Worm (Caenorhabditis elegans) whole organism, L3 larva: ENCODE data around the gene pnn-1.

Experiments used
- ama-1 ChIP-seq: fragments of 150-350 bp; optimal IDR thresholded peaks from 2 replicates; lab custom pipeline; 2018
- egl-27 ChIP-seq: sonication (generic microtip); optimal IDR thresholded peaks from 4 replicates; lab custom pipeline; 2017; ENCODE audit warnings: missing biosample characterization, missing genetic modification reagents, missing genetic modification characterization
- elt-2 ChIP-seq: sonication (generic microtip); optimal IDR thresholded peaks from 2 replicates; lab custom pipeline; 2016; ENCODE audit warnings: missing genetic modification reagents, mild to moderate bottlenecking, missing genetic modification characterization, missing compliant biosample characterization
- fos-1 ChIP-seq: fragments of 150-350 bp; optimal IDR thresholded peaks from 2 replicates; lab custom pipeline; 2014; ENCODE audit warnings: missing biosample characterization, missing genetic modification characterization
- mdl-1 ChIP-seq: fragments of 150-350 bp; optimal IDR thresholded peaks from 2 replicates; lab custom pipeline; 2014; ENCODE audit warnings: missing biosample characterization, missing genetic modification characterization
- nhr-11 ChIP-seq: fragments of 150-350 bp; optimal IDR thresholded peaks from 2 replicates; lab custom pipeline; 2014; ENCODE audit warnings: missing biosample characterization, missing genetic modification characterization
- snpc-4 ChIP-seq: fragments of 150-350 bp; optimal IDR thresholded peaks from 2 replicates; lab custom pipeline; 2014; ENCODE audit warnings: missing biosample characterization, missing genetic modification characterization
- unc-39 ChIP-seq: sonication (generic microtip); optimal IDR thresholded peaks from 4 replicates; lab custom pipeline; 2017; ENCODE audit warnings: missing biosample characterization, missing genetic modification characterization

DNA sequence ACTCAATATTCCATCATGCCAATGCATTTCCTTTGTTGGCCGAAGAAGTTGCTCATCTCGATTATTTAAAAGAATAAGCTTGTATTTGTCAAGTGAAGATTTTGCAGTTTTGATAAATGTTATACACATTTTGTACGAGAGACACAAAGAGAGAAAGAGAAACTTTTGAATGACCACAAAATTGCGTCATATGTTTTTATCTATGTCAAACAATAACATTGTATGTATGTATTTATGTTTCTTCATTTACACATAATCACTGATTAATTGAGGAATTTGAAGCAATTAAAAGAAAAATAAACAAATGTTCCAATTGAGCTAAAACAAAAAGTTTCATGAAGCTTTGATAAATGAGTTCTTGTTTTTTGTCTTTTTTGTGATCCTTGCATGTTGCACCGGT, 7.7 kb upstream of the pnn-1 start, which contains the start of gene hrg-9:
- no peak for TF ChIP-seq nhr-11
- no peak for TF ChIP-seq unc-39 (tag; lab: Kevin White, UChicago)
- peak; percentile 37 for TF ChIP-seq elt-2 (tag; lab: Kevin White, UChicago)
- no peak for TF ChIP-seq egl-27
- TF ChIP-seq ama-1 (lab: Kevin White, UChicago) = no peak
- no peak for TF ChIP-seq fos-1 (tag; lab: Kevin White, UChicago)
- TF ChIP-seq snpc-4 = no peak
- no peak for TF ChIP-seq mdl-1 (tag; lab: Kevin White, UChicago)
